Fruit fly (Drosophila melanogaster) whole organism, wandering third instar larva: ENCODE measurements around the gene CG14204.

Experiments
- Abd-B ChIP-seq: fragments of >200 bp; optimal IDR thresholded peaks from 2 replicates; lab custom pipeline; 2017; ENCODE audit warnings: missing biosample characterization, missing genetic modification characterization
- fru ChIP-seq: fragments of 200-800 bp; sonication (Bioruptor generic); optimal IDR thresholded peaks from 3 replicates; lab custom pipeline; 2016; ENCODE audit warnings: missing biosample characterization, mild to moderate bottlenecking, missing genetic modification characterization
- psq ChIP-seq: fragments of 200-800 bp; sonication (Bioruptor generic); optimal IDR thresholded peaks from 3 replicates; lab custom pipeline; 2017; ENCODE audit warnings: missing biosample characterization, mild to moderate bottlenecking, missing genetic modification characterization, moderate library complexity

dm6 chrX:19602483-19602882 lies 19.1 kb downstream of the CG14204 start:
- TF ChIP-seq Abd-B (GFP tag; lab: Kevin White, UChicago) = no peak
- TF ChIP-seq psq (GFP tag; lab: Kevin White, UChicago) = no peak
- TF ChIP-seq fru (GFP tag; lab: Kevin White, UChicago) = no peak
